Worm (Caenorhabditis elegans): ENCODE data around the gene glb-21.

The glb-21 gene

DNA sequence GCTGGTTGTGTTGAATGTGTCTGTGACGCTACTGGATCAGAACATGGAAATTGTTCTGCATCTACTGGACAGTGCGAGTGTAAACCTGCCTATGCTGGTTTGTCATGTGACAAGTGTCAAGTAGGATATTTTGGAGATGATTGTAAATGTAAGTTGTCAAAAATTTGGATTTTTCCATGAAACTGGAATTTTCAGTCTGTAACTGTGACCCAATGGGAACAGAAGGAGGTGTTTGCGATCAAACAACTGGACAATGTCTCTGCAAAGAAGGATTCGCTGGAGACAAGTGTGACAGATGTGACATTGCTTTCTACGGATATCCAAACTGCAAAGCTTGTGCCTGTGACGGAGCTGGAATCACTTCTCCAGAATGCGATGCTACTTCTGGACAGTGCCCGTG, 43.0 kb downstream of the glb-21 start:
- no peak for TF ChIP-seq ttx-3 (tag; optimal IDR thresholded peaks at IDR 0.05)
- TF ChIP-seq ztf-16 (tag; optimal IDR thresholded peaks at IDR 0.05), result no peak
- TF ChIP-seq ceh-22 (tag; optimal IDR thresholded peaks at IDR 0.05), result no peak
- no peak for TF ChIP-seq F13H6.1 (tag; optimal IDR thresholded peaks at IDR 0.05)
- no peak for TF ChIP-seq hlh-13 (GFP tag; optimal IDR thresholded peaks at IDR 0.05)
- no peak for TF ChIP-seq pag-3 (tag; optimal IDR thresholded peaks at IDR 0.05; ENCODE audit: borderline replicate concordance)
- TF ChIP-seq eyg-1 (tag; optimal IDR thresholded peaks at IDR 0.05), result no peak
- TF ChIP-seq ceh-18 (tag; optimal IDR thresholded peaks at IDR 0.05), result no peak

DNA sequence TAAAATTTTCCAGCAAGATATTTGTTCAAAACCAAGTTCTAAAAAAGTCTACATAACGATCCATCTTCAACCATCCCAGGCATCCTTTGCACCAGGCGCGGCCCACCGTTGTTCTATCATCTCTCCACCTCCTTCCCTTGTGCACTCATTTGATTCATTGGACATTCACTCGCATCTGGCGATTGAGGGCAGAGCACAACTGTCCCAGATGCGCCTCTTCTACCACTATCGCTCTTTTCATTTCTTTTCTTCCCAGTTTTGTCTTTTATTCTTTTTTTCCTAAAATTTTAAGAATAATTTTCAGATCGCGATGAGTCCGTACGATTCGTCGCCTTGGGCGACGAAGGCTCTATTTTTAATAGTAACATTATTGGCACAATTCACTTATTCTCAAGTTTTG, 45.1 kb downstream of the glb-21 start, which contains the start of gene epi-1:
Gene epi-1, plus strand, starts transcription at position 301 of the 400 bp plus-strand sequence.
- TF ChIP-seq madf-2 (tag; optimal IDR thresholded peaks at IDR 0.05) (no peak), hlh-8 (tag; optimal IDR thresholded peaks at IDR 0.05) (peak; percentile 2)

DNA sequence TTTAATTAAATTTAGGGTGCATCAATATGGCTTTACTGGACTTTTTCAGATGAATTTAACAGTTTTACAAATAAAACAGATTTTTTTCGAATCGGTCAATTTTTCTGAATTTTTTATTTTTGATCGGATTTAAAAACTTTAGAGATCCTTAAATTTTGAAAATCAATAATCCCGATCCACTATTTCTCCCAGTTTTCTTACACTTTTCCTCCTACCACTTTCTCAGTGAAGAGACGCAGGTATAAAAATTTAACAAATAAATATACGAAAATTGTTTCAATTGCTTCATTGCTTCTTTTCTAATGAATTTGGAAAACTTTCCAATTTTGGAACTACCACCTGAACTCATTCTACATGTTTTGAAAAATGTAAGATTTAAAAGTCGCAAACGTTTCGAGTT, 47.5 kb downstream of the glb-21 start, which contains the start of gene K08C7.7:
Gene K08C7.7, plus strand, starts transcription at position 301 of the 400 bp plus-strand sequence.
- TF ChIP-seq ceh-45 (GFP tag; IDR thresholded peaks at IDR 0.05) (no peak), T23F11.4 (GFP tag; optimal IDR thresholded peaks at IDR 0.05) (no peak), ceh-24 (tag; optimal IDR thresholded peaks at IDR 0.05) (no peak), ahr-1 (tag; optimal IDR thresholded peaks at IDR 0.05) (no peak), syd-9 (tag; optimal IDR thresholded peaks at IDR 0.05) (no peak), pqm-1 (tag; optimal IDR thresholded peaks at IDR 0.05) (no peak), odd-2 (tag; optimal IDR thresholded peaks at IDR 0.05) (no peak), nhr-11 (tag; optimal IDR thresholded peaks at IDR 0.05) (no peak), sox-2 (GFP tag; IDR thresholded peaks at IDR 0.05) (no peak), hlh-6 (tag; optimal IDR thresholded peaks at IDR 0.05) (no peak)

DNA sequence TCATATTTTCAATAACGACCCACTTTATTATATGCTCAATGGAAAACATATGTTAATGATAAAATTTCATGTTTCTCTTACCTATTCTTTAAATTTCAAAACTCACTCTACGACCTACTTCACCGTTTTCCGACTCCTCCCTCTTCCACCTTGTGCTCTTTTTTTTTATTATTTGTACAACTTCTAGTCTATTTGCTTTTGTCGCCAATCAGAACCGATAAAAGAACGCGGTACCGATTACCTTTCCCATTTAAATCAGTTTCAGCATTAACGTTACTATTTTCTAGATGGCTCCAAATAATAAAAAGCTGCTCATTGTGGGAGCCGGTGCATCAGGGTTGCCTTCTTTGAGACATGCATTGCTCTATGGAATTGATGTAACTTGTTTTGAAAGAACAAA, 49.8 kb downstream of the glb-21 start, which contains the start of gene fmo-1:
Gene fmo-1, plus strand, starts transcription at position 98 of the 400 bp plus-strand sequence.
- TF ChIP-seq ref-2 (tag; optimal IDR thresholded peaks at IDR 0.05) (no peak), hlh-6 (tag; optimal IDR thresholded peaks at IDR 0.05) (no peak), sox-4 (tag; optimal IDR thresholded peaks at IDR 0.05) (no peak), fkh-10 (GFP tag; optimal IDR thresholded peaks at IDR 0.05) (no peak), npax-4 (tag; optimal IDR thresholded peaks at IDR 0.05) (no peak), T23F11.4 (GFP tag; optimal IDR thresholded peaks at IDR 0.05) (no peak), unc-3 (GFP tag; conservative IDR thresholded peaks at IDR 0.05) (no peak), unc-3 (tag; optimal IDR thresholded peaks at IDR 0.05) (no peak), ets-4 (tag; optimal IDR thresholded peaks at IDR 0.05) (no peak), ceh-22 (tag; optimal IDR thresholded peaks at IDR 0.05) (no peak)

DNA sequence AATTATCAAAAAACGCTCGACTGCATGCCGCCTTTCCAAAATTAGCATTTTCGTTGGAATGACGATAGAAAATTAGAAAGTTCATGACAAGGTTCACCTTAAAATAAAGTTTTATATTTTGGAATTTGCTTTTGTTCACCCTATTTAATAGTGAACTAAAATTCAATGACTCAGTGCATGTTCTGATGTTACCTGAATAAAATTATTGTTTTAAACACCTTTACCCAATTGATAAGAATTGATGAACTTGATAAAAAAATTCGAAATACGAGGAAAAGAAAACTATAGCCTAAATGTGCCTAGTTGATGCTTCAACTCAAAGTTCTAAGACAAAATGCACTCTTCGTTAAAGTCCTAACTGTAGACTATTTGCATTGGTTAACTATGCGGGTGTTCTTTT, 50.5 kb downstream of the glb-21 start:
- TF ChIP-seq ets-4 (tag; optimal IDR thresholded peaks at IDR 0.05), result no peak
- TF ChIP-seq dmd-4 (tag; optimal IDR thresholded peaks at IDR 0.05; ENCODE audit: borderline replicate concordance), result no peak
- no peak for TF ChIP-seq dve-1 (tag; optimal IDR thresholded peaks at IDR 0.05)
- no peak for TF ChIP-seq madf-2 (tag; optimal IDR thresholded peaks at IDR 0.05)
- no peak for TF ChIP-seq unc-86 (tag; optimal IDR thresholded peaks at IDR 0.05)
- TF ChIP-seq nfya-1 (tag; optimal IDR thresholded peaks at IDR 0.05), result no peak
- no peak for TF ChIP-seq pax-1 (tag; optimal IDR thresholded peaks at IDR 0.05)

Data from whole organism, late embryonic.